Worm (Caenorhabditis elegans): Measurements from ENCODE around the gene grl-8.
A peak's percentile ranks its signal among the peaks of the same experiment; 100 is the strongest.

grl-8 gene

DNA sequence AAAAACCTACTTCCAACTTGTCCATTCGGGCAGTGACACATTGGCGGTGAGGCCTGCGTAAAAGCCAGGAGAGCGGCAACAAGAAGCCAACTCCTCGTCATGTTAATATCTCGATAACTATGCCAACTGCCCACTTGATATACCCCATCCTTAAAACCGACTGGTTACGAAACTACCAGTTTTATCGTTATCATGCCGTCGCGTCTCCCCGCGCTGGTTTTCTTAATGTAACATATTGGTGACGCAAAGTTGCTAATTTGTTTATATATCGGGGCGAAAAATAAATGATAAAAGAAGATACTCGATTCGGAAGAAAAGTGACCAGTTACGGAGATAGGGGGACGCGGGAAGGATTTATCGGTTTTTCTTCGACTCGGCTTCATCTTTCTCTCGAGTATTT is 1.3 kb downstream of the grl-8 start, which contains the start of gene grl-9:
grl-9 (minus strand) TSS at position 101 of the 400 bp plus-strand sequence.
- TF ChIP-seq blmp-1 (tag; optimal IDR thresholded peaks at IDR 0.05) (no peak), M03D4.4 (tag; optimal IDR thresholded peaks at IDR 0.05) (no peak), ceh-83 (GFP tag; optimal IDR thresholded peaks at IDR 0.05) (no peak), snpc-4 (tag; optimal IDR thresholded peaks at IDR 0.05) (no peak), bed-3 (GFP tag; optimal IDR thresholded peaks at IDR 0.05) (no peak), elt-3 (tag; optimal IDR thresholded peaks at IDR 0.05) (no peak), sptf-1 (tag; optimal IDR thresholded peaks at IDR 0.05) (no peak), mab-5 (tag; optimal IDR thresholded peaks at IDR 0.05) (no peak), lin-13 (tag; optimal IDR thresholded peaks at IDR 0.05) (no peak), unc-120 (tag; optimal IDR thresholded peaks at IDR 0.05; ENCODE audit: poor library complexity, severe bottlenecking) (no peak), cnd-1 (tag; optimal IDR thresholded peaks at IDR 0.05) (no peak), ztf-11 (tag; optimal IDR thresholded peaks at IDR 0.05) (no peak), nhr-2 (tag; optimal IDR thresholded peaks at IDR 0.05) (no peak), nhr-237 (tag; optimal IDR thresholded peaks at IDR 0.05) (no peak), zip-8 (tag; optimal IDR thresholded peaks at IDR 0.05) (no peak), nhr-12 (tag; optimal IDR thresholded peaks at IDR 0.05) (no peak)

ce11 chrV:6727222-6727621 is 5.7 kb downstream of the grl-8 start, which contains the start of gene ZC487.1:
ZC487.1 (plus strand) TSS chrV:6727522.
- no peak for TF ChIP-seq hlh-1 (tag; optimal IDR thresholded peaks at IDR 0.05)
- TF ChIP-seq zip-8 (tag; optimal IDR thresholded peaks at IDR 0.05) = no peak
- no peak for TF ChIP-seq cnd-1 (tag; optimal IDR thresholded peaks at IDR 0.05)
- TF ChIP-seq ceh-83 (GFP tag; optimal IDR thresholded peaks at IDR 0.05) = no peak
- no peak for TF ChIP-seq nhr-76 (tag; optimal IDR thresholded peaks at IDR 0.05)
- no peak for TF ChIP-seq nhr-2 (tag; optimal IDR thresholded peaks at IDR 0.05)

ce11 chrV:6726279-6726678 is 6.6 kb downstream of the grl-8 start:
- TF ChIP-seq elt-1 (tag; optimal IDR thresholded peaks at IDR 0.05; ENCODE audit: borderline replicate concordance, insufficient read depth) = no peak
- TF ChIP-seq mab-5 (tag; optimal IDR thresholded peaks at IDR 0.05) = no peak
- no peak for TF ChIP-seq unc-120 (tag; optimal IDR thresholded peaks at IDR 0.05; ENCODE audit: poor library complexity, severe bottlenecking)
- no peak for TF ChIP-seq ham-2 (GFP tag; optimal IDR thresholded peaks at IDR 0.05)
- TF ChIP-seq ces-1 (GFP tag; optimal IDR thresholded peaks at IDR 0.05) = peak; percentile 96
- TF ChIP-seq pha-4 (tag; optimal IDR thresholded peaks at IDR 0.05) = no peak

DNA sequence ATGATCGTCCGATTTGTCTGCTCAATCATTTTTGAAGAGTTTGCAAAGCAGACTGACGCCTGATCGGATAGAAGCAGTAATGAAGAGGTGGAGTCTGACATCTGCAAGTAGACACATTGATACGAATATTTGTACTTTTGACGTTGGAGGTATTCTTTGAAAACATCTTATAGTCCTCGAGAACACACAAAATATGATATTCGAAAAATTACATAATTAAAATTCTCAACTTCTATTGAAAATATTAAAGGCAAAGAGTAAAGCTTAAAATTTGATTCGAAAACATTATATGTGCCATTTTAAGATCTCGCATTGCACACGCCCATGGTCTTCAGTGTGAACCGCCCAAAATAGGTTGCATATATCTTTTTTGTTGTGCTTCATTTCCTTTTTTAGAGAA is 10.5 kb downstream of the grl-8 start, which contains the start of gene ZC487.2:
ZC487.2 (minus strand) TSS at position 101 of the 400 bp plus-strand sequence.
- no peak for TF ChIP-seq nhr-76 (tag; optimal IDR thresholded peaks at IDR 0.05)
- no peak for TF ChIP-seq lin-13 (tag; optimal IDR thresholded peaks at IDR 0.05)
- no peak for TF ChIP-seq ces-1 (GFP tag; optimal IDR thresholded peaks at IDR 0.05)
- TF ChIP-seq ham-2 (GFP tag; optimal IDR thresholded peaks at IDR 0.05) = no peak
- TF ChIP-seq ceh-43 (GFP tag; optimal IDR thresholded peaks at IDR 0.05) = no peak
- no peak for TF ChIP-seq lin-32 (GFP tag; optimal IDR thresholded peaks at IDR 0.05)
- no peak for TF ChIP-seq flh-1 (GFP tag; optimal IDR thresholded peaks at IDR 0.05)
- no peak for TF ChIP-seq snpc-4 (tag; optimal IDR thresholded peaks at IDR 0.05)
- no peak for TF ChIP-seq drap-1 (GFP tag; optimal IDR thresholded peaks at IDR 0.05)
- no peak for TF ChIP-seq nhr-2 (tag; optimal IDR thresholded peaks at IDR 0.05)
- no peak for TF ChIP-seq cnd-1 (tag; optimal IDR thresholded peaks at IDR 0.05)

DNA sequence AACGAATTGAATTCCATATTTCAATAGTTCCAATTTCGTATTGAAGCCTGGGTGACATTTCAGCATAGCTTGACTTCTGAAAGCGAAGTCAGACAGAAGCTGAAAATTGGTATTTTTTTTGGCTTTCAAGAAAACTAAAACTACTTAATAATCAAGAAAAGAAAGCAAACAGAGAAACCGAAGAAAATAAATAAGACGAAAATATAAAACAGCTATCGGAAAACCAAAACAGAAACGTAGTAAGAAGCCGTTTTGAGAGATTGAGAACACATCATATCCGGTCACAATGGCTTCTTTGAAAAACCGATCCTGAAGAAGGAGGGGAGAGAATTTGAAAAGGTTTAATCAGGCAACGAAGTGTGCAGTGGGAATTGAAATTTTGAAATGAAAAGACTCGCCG is 14.7 kb downstream of the grl-8 start, which contains the start of gene srg-30:
srg-30 (minus strand) TSS at position 101 of the 400 bp plus-strand sequence.
- TF ChIP-seq nhr-28 (tag; optimal IDR thresholded peaks at IDR 0.05) (no peak), nhr-12 (tag; optimal IDR thresholded peaks at IDR 0.05) (no peak), zip-8 (tag; optimal IDR thresholded peaks at IDR 0.05) (no peak), cnd-1 (tag; optimal IDR thresholded peaks at IDR 0.05) (no peak), lsy-2 (tag; optimal IDR thresholded peaks at IDR 0.05) (no peak), unc-62 (GFP tag; optimal IDR thresholded peaks at IDR 0.05) (no peak), tbx-8 (GFP tag; optimal IDR thresholded peaks at IDR 0.05) (no peak), lin-13 (tag; optimal IDR thresholded peaks at IDR 0.05) (no peak), sem-2 (GFP tag; optimal IDR thresholded peaks at IDR 0.05) (no peak), ztf-11 (tag; optimal IDR thresholded peaks at IDR 0.05) (no peak), ceh-83 (GFP tag; optimal IDR thresholded peaks at IDR 0.05) (no peak), snpc-4 (tag; optimal IDR thresholded peaks at IDR 0.05) (no peak), ces-1 (GFP tag; optimal IDR thresholded peaks at IDR 0.05) (no peak), elt-3 (tag; optimal IDR thresholded peaks at IDR 0.05) (no peak), nhr-76 (tag; optimal IDR thresholded peaks at IDR 0.05) (no peak), pha-4 (tag; optimal IDR thresholded peaks at IDR 0.05) (no peak), sptf-1 (tag; optimal IDR thresholded peaks at IDR 0.05) (no peak), mls-2 (tag; optimal IDR thresholded peaks at IDR 0.05) (no peak), unc-39 (tag; optimal IDR thresholded peaks at IDR 0.05) (no peak), hlh-1 (tag; optimal IDR thresholded peaks at IDR 0.05) (no peak)
